Fruit fly (Drosophila melanogaster) whole organism, embryonic: ENCODE measurements around the gene CG33511.

Experiments
- Abd-B ChIP-seq: fragments of 200-800 bp; sonication (Bioruptor generic); optimal IDR thresholded peaks from 2 replicates; lab custom pipeline; 2018; ENCODE audit warnings: missing biosample characterization, mild to moderate bottlenecking, missing genetic modification characterization, moderate library complexity
- Awh ChIP-seq: fragments of 200-800 bp; sonication (Bioruptor generic); IDR thresholded peaks from 2 replicates; pipeline ENCODE4, ENCODE4 v1.3.6; 2022; ENCODE audit warnings: missing biosample characterization, missing genetic modification characterization
- CG11247 ChIP-seq: fragments of 200-800 bp; sonication (Bioruptor generic); IDR thresholded peaks from 2 replicates; pipeline ENCODE4 v1.3.6; 2022; ENCODE audit warnings: missing biosample characterization, missing genetic modification characterization
- CG11695 ChIP-seq: fragments of 200-800 bp; sonication (Bioruptor generic); IDR thresholded peaks from 3 replicates; pipeline ENCODE4 v1.3.6; 2022; ENCODE audit warnings: missing biosample characterization, missing genetic modification characterization
- CG15514 ChIP-seq: fragments of 200-800 bp; sonication (Bioruptor generic); optimal IDR thresholded peaks from 3 replicates; lab custom pipeline; 2017; ENCODE audit warnings: missing biosample characterization, missing genetic modification characterization, mild to moderate bottlenecking, moderate library complexity, missing genetic modification reagents
- CG17829 ChIP-seq: fragments of 200-800 bp; optimal IDR thresholded peaks from 2 replicates; lab custom pipeline; 2019; ENCODE audit warnings: missing biosample characterization, mild to moderate bottlenecking, missing genetic modification characterization, moderate library complexity
- CG18599 ChIP-seq: fragments of 200-800 bp; sonication (Bioruptor generic); optimal IDR thresholded peaks from 3 replicates; lab custom pipeline; 2017; ENCODE audit warnings: missing biosample characterization, missing genetic modification characterization, mild to moderate bottlenecking, moderate library complexity, missing genetic modification reagents
- CG2712 ChIP-seq: fragments of 200-800 bp; optimal IDR thresholded peaks from 3 replicates; lab custom pipeline; 2019; ENCODE audit warnings: missing biosample characterization, mild to moderate bottlenecking, missing genetic modification characterization, moderate library complexity
- CG42726 ChIP-seq: fragments of 200-800 bp; sonication (Bioruptor generic); IDR thresholded peaks from 2 replicates; pipeline ENCODE4 v1.3.6; 2022; ENCODE audit warnings: missing biosample characterization, missing genetic modification characterization; ENCODE audit not compliant: partially characterized antibody
- CG4328 ChIP-seq: fragments of 200-800 bp; sonication (Bioruptor generic); optimal IDR thresholded peaks from 3 replicates; lab custom pipeline; 2017; ENCODE audit warnings: missing biosample characterization, missing genetic modification reagents, missing genetic modification characterization
- CG5245 ChIP-seq: fragments of 200-800 bp; sonication (Bioruptor generic); optimal IDR thresholded peaks from 3 replicates; lab custom pipeline; 2016; ENCODE audit warnings: missing biosample characterization, missing genetic modification characterization
- CG6689 ChIP-seq: fragments of 200-800 bp; sonication (Bioruptor generic); IDR thresholded peaks from 2 replicates; pipeline ENCODE4 v1.3.6; 2022; ENCODE audit warnings: missing biosample characterization, missing genetic modification characterization
- CG7963 ChIP-seq: fragments of 200-800 bp; sonication (Bioruptor generic); IDR thresholded peaks from 3 replicates; pipeline ENCODE4 v1.3.6; 2022; ENCODE audit warnings: missing biosample characterization, missing genetic modification characterization; ENCODE audit not compliant: partially characterized antibody
- CG8359 ChIP-seq: fragments of 200-800 bp; sonication (Bioruptor generic); optimal IDR thresholded peaks from 2 replicates; lab custom pipeline; 2017; ENCODE audit warnings: missing biosample characterization, mild to moderate bottlenecking, missing genetic modification characterization, borderline replicate concordance
- CG8478 ChIP-seq: fragments of >200 bp; optimal IDR thresholded peaks from 2 replicates; lab custom pipeline; 2018
- CG8765 ChIP-seq: fragments of 200-800 bp; sonication (Bioruptor generic); IDR thresholded peaks from 2 replicates; pipeline ENCODE4 v1.3.6; 2022; ENCODE audit warnings: missing biosample characterization, missing genetic modification characterization
- Drgx ChIP-seq: fragments of 200-800 bp; sonication (Bioruptor generic); IDR thresholded peaks from 2 replicates; pipeline ENCODE4 v1.3.6; 2022; ENCODE audit warnings: missing biosample characterization, missing genetic modification characterization
- Fer2 ChIP-seq: fragments of 200-800 bp; sonication (Bioruptor generic); optimal IDR thresholded peaks from 2 replicates; lab custom pipeline; 2018; ENCODE audit warnings: missing biosample characterization, mild to moderate bottlenecking, missing genetic modification characterization, moderate library complexity
- HLH54F ChIP-seq: fragments of 200-800 bp; sonication (Bioruptor generic); optimal IDR thresholded peaks from 3 replicates; lab custom pipeline; 2016; ENCODE audit warnings: missing biosample characterization, missing genetic modification characterization
- Hey ChIP-seq: fragments of 200-800 bp; sonication (Bioruptor generic); optimal IDR thresholded peaks from 3 replicates; lab custom pipeline; 2018; ENCODE audit warnings: missing biosample characterization, mild to moderate bottlenecking, missing genetic modification characterization
- HmgD ChIP-seq: fragments of 200-800 bp; sonication (Bioruptor generic); optimal IDR thresholded peaks from 3 replicates; lab custom pipeline; 2016; ENCODE audit warnings: missing biosample characterization, missing genetic modification characterization
- Lhr ChIP-seq: fragments of 200-800 bp; sonication (Bioruptor generic); optimal IDR thresholded peaks from 3 replicates; lab custom pipeline; 2017; ENCODE audit warnings: mild to moderate bottlenecking, missing biosample characterization, missing genetic modification reagents, missing genetic modification characterization
- MESR4 ChIP-seq: fragments of 200-800 bp; sonication (Bioruptor generic); optimal IDR thresholded peaks from 2 replicates; lab custom pipeline; 2018; ENCODE audit warnings: missing biosample characterization, mild to moderate bottlenecking, missing genetic modification characterization, moderate library complexity
- Opbp ChIP-seq: fragments of 200-800 bp; sonication (Bioruptor generic); IDR thresholded peaks from 3 replicates; pipeline ENCODE4 v1.3.6; 2022; ENCODE audit warnings: missing biosample characterization, missing genetic modification characterization; ENCODE audit not compliant: partially characterized antibody
- Rx ChIP-seq: fragments of 200-800 bp; sonication (Bioruptor generic); IDR thresholded peaks from 2 replicates; pipeline ENCODE4 v1.3.6; 2022; ENCODE audit warnings: missing biosample characterization, missing genetic modification characterization
- Sry-β ChIP-seq: fragments of 200-800 bp; sonication (Bioruptor generic); optimal IDR thresholded peaks from 2 replicates; lab custom pipeline; 2018; ENCODE audit warnings: missing biosample characterization, mild to moderate bottlenecking, missing genetic modification characterization, moderate library complexity
- Usf ChIP-seq: fragments of 200-800 bp; sonication (Bioruptor generic); optimal IDR thresholded peaks from 2 replicates; lab custom pipeline; 2017; ENCODE audit warnings: missing genotype, missing biosample characterization, missing genetic modification characterization
- ab ChIP-seq: fragments of 200-800 bp; sonication (Bioruptor generic); optimal IDR thresholded peaks from 2 replicates; lab custom pipeline; 2016; ENCODE audit warnings: missing biosample characterization, missing genetic modification characterization
- al ChIP-seq: fragments of 200-800 bp; sonication (Bioruptor generic); IDR thresholded peaks from 2 replicates; pipeline ENCODE4 v1.3.6; 2022; ENCODE audit warnings: missing biosample characterization, missing genetic modification characterization
- bigmax ChIP-seq: fragments of 200-800 bp; sonication (Bioruptor generic); optimal IDR thresholded peaks from 2 replicates; lab custom pipeline; 2018; ENCODE audit warnings: missing biosample characterization, mild to moderate bottlenecking, missing genetic modification characterization
- br ChIP-seq: fragments of >200 bp; optimal IDR thresholded peaks from 2 replicates; lab custom pipeline; 2017
- cato ChIP-seq: fragments of 200-800 bp; sonication (Bioruptor generic); optimal IDR thresholded peaks from 2 replicates; lab custom pipeline; 2016; ENCODE audit warnings: missing biosample characterization, missing genetic modification characterization, borderline replicate concordance
- dimm ChIP-seq: fragments of 200-800 bp; sonication (Bioruptor generic); IDR thresholded peaks from 2 replicates; pipeline ENCODE4 v1.3.6; 2022; ENCODE audit warnings: missing biosample characterization, missing genetic modification characterization
- fd96Cb ChIP-seq: fragments of 200-800 bp; sonication (Bioruptor generic); optimal IDR thresholded peaks from 2 replicates; lab custom pipeline; 2018; ENCODE audit warnings: missing biosample characterization, mild to moderate bottlenecking, missing genetic modification characterization, moderate library complexity
- gce ChIP-seq: fragments of 200-800 bp; sonication (Bioruptor generic); IDR thresholded peaks from 3 replicates; pipeline ENCODE4 v1.3.6; 2022; ENCODE audit warnings: missing biosample characterization, missing genetic modification characterization
- gem ChIP-seq: fragments of 200-800 bp; sonication (Bioruptor generic); optimal IDR thresholded peaks from 2 replicates; lab custom pipeline; 2019; ENCODE audit warnings: missing biosample characterization, mild to moderate bottlenecking, missing genetic modification characterization, moderate library complexity
- gfzf ChIP-seq: fragments of 200-800 bp; sonication (Bioruptor generic); optimal IDR thresholded peaks from 2 replicates; lab custom pipeline; 2016; ENCODE audit warnings: missing biosample characterization, mild to moderate bottlenecking, missing genetic modification characterization, moderate library complexity
- kah ChIP-seq: fragments of 200-800 bp; sonication (Bioruptor generic); optimal IDR thresholded peaks from 2 replicates; lab custom pipeline; 2018; ENCODE audit warnings: missing biosample characterization, mild to moderate bottlenecking, missing genetic modification characterization
- ken ChIP-seq: fragments of 200-800 bp; sonication (Bioruptor generic); IDR thresholded peaks from 3 replicates; pipeline ENCODE4 v1.3.6; 2022; ENCODE audit warnings: missing biosample characterization, missing genetic modification characterization
- klu ChIP-seq: fragments of 200-800 bp; sonication (Bioruptor generic); IDR thresholded peaks from 2 replicates; pipeline ENCODE4 v1.3.6; 2022; ENCODE audit warnings: missing biosample characterization, missing genetic modification characterization
- luna ChIP-seq: fragments of 200-800 bp; sonication (Bioruptor generic); optimal IDR thresholded peaks from 2 replicates; lab custom pipeline; 2016; ENCODE audit warnings: missing biosample characterization, missing genetic modification characterization
- mam ChIP-seq: fragments of 200-800 bp; sonication (Bioruptor generic); optimal IDR thresholded peaks from 3 replicates; lab custom pipeline; 2016; ENCODE audit warnings: missing biosample characterization, missing genetic modification characterization
- pan ChIP-seq, 4 experiments: fragments of >200 bp in 3 of 4; fragments of 200-800 bp in 1 of 4; sonication (Bioruptor generic) in 1 of 4; optimal IDR thresholded peaks in 3 of 4; IDR thresholded peaks in 1 of 4; 2 replicates each; pipeline versions ENCODE4 v1.3.6 to Lab custom; 2017 to 2022; ENCODE audit warnings: missing biosample characterization in 2 of 4, missing genetic modification characterization in 2 of 4, mixed read lengths in 1 of 4
- ro ChIP-seq: fragments of 200-800 bp; sonication (Bioruptor generic); IDR thresholded peaks from 2 replicates; pipeline ENCODE4 v1.3.6; 2022; ENCODE audit warnings: missing biosample characterization, missing genetic modification characterization
- row ChIP-seq: fragments of 200-800 bp; sonication (Bioruptor generic); IDR thresholded peaks from 3 replicates; pipeline ENCODE4 v1.3.6; 2022; ENCODE audit warnings: missing biosample characterization, missing genetic modification characterization
- tx ChIP-seq: fragments of 200-800 bp; sonication (Bioruptor generic); optimal IDR thresholded peaks from 2 replicates; lab custom pipeline; 2016; ENCODE audit warnings: missing biosample characterization, missing genetic modification characterization
- zf30C ChIP-seq: fragments of 200-800 bp; sonication (Bioruptor generic); optimal IDR thresholded peaks from 3 replicates; lab custom pipeline; 2018; ENCODE audit warnings: missing biosample characterization, mild to moderate bottlenecking, missing genetic modification characterization
- zfh1 ChIP-seq: fragments of 200-800 bp; sonication (Bioruptor generic); IDR thresholded peaks from 3 replicates; pipeline ENCODE4 v1.3.6; 2022; ENCODE audit warnings: missing biosample characterization, missing genetic modification characterization
- zfh2 ChIP-seq: fragments of 200-800 bp; sonication (Bioruptor generic); optimal IDR thresholded peaks from 2 replicates; lab custom pipeline; 2016; ENCODE audit warnings: missing biosample characterization, missing genetic modification characterization

The CG33511 gene

DNA sequence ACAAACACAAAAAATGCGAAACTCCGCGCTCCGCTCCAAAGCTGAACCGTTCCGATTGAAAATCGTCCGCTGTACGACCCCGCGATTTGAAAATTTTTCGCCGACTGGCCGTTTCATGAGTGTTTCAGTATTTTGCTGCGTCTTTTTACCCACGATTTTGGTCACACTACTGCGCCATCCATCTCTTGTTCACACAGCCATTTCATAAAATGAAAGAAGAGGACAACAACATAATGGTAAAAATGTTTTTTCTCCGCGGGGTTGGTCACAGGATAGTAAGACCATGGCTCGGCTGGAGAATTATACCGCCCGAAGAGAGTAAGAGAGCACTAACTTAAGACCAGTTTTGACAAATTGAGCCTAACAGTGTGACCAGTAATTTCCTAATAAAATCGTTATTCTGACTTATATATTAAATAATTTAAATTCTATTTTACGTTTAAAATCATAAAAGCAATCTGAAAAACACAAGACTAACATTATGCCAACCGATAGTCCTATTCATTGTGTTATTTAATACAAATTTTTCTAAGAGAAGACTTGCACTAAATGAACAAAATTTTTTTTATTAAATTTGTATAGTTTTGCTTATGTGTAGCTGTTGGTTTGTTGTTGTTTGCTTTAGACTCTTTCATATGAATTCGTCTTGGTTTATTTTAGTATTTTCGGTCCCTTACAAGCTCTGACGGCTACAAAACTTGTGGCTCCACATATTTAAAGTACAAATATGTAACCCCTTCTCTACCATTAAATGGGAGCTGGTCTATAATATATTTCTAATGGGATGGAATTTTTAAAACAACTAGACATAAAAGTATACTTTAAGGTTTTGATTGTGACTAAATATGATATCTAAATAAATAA lies 30.2 kb downstream of the CG33511 start, which contains the start of gene CG42238 (continued):
- TF ChIP-seq CG2712 (tag; lab: Kevin White, UChicago) (no peak), zfh2 (peak; percentile 9), CG17829 (no peak), bigmax (no peak), CG8359 (GFP tag; lab: Kevin White, UChicago) (no peak), Opbp (GFP tag; lab: Robert Waterston, UW) (peak; percentile 57; the same call in 1 of the 3 replicates), zfh1 (GFP tag; lab: Robert Waterston, UW) (peak; percentile 27; the same call in 1 of the 3 replicates), kah (GFP tag; lab: Kevin White, UChicago) (no peak), CG4328 (no peak), pan (optimal IDR thresholded peaks at IDR 0.05; lab: Kevin White, UChicago) (no peak), pan (GFP tag; optimal IDR thresholded peaks at IDR 0.05 in 1 of 2, IDR thresholded peaks at IDR 0.05 in 1 of 2) (no peak), CG18599 (GFP tag; lab: Kevin White, UChicago) (peak; percentile 3), Awh (no peak), Drgx (GFP tag; lab: Robert Waterston, UW) (no peak), ro (GFP tag; lab: Robert Waterston, UW) (no peak), CG11247 (GFP tag; lab: Robert Waterston, UW) (no peak), CG11695 (GFP tag; lab: Robert Waterston, UW) (no peak), MESR4 (GFP tag; lab: Kevin White, UChicago) (no peak), Sry-β (no peak), klu (no peak), Usf (no peak), Fer2 (no peak), dimm (GFP tag; lab: Robert Waterston, UW) (no peak), row (GFP tag; lab: Robert Waterston, UW) (peak; percentile 26; the same call in 1 of the 3 replicates), fd96Cb (tag; lab: Kevin White, UChicago) (no peak), ken (GFP tag; lab: Robert Waterston, UW) (peak; percentile 10; the same call in 1 of the 3 replicates), gfzf (peak; percentile 88), br (no peak), HLH54F (GFP tag; lab: Kevin White, UChicago) (no peak), CG5245 (GFP tag; lab: Kevin White, UChicago) (no peak), gce (GFP tag; lab: Robert Waterston, UW) (no peak), mam (GFP tag; lab: Kevin White, UChicago) (peak; percentile 11), CG8478 (lab: Kevin White, UChicago) (no peak), Hey (tag; lab: Kevin White, UChicago) (no peak), cato (GFP tag; lab: Kevin White, UChicago) (no peak), CG8765 (GFP tag; lab: Robert Waterston, UW) (no peak), luna (no peak), Lhr (GFP tag; lab: Kevin White, UChicago) (peak; percentile 28), CG6689 (GFP tag; lab: Robert Waterston, UW) (no peak), CG42726 (GFP tag; lab: Robert Waterston, UW) (peak; percentile 79), tx (GFP tag; lab: Kevin White, UChicago) (no peak), ab (GFP tag; lab: Kevin White, UChicago) (no peak), zf30C (GFP tag; lab: Kevin White, UChicago) (no peak), Abd-B (GFP tag; lab: Kevin White, UChicago) (peak; percentile 29), gem (tag; lab: Kevin White, UChicago) (peak; percentile 0), Rx (GFP tag; lab: Robert Waterston, UW) (no peak), CG15514 (peak; percentile 74), CG7963 (no peak), al (GFP tag; lab: Robert Waterston, UW) (no peak), HmgD (peak; percentile 81)
